Worm (Caenorhabditis elegans) whole organism, L3 larva: ENCODE results near the gene lelo-4.
A peak's percentile ranks its signal among the peaks of the same experiment; 100 is the strongest.
"Not testable (repeated sequence)": the region's sequence is repeated elsewhere in the genome, so short reads cannot be mapped to it uniquely, and the experiment has no call there.

Experiments used
- ama-1 ChIP-seq: fragments of 150-350 bp; optimal IDR thresholded peaks from 2 replicates; lab custom pipeline; 2018
- ceh-16 ChIP-seq: sonication (generic microtip); optimal IDR thresholded peaks from 2 replicates; lab custom pipeline; 2017; ENCODE audit warnings: missing biosample characterization, missing genetic modification characterization
- daf-12 ChIP-seq: fragments of 150-350 bp; optimal IDR thresholded peaks from 2 replicates; lab custom pipeline; 2014; ENCODE audit warnings: missing biosample characterization, missing genetic modification reagents, missing genetic modification characterization
- egl-27 ChIP-seq: sonication (generic microtip); optimal IDR thresholded peaks from 4 replicates; lab custom pipeline; 2017; ENCODE audit warnings: missing biosample characterization, missing genetic modification reagents, missing genetic modification characterization
- egl-5 ChIP-seq: fragments of 150-350 bp; optimal IDR thresholded peaks from 2 replicates; lab custom pipeline; 2017; ENCODE audit warnings: missing biosample characterization, missing genetic modification reagents, missing genetic modification characterization, inconsistent platforms
- elt-1 ChIP-seq: fragments of 150-350 bp; optimal IDR thresholded peaks from 2 replicates; lab custom pipeline; 2014; ENCODE audit warnings: missing biosample characterization, missing genetic modification characterization
- elt-2 ChIP-seq: sonication (generic microtip); optimal IDR thresholded peaks from 2 replicates; lab custom pipeline; 2016; ENCODE audit warnings: missing genetic modification reagents, mild to moderate bottlenecking, missing genetic modification characterization, missing compliant biosample characterization
- hmg-11 ChIP-seq: sonication (generic microtip); optimal IDR thresholded peaks from 2 replicates; lab custom pipeline; 2016; ENCODE audit warnings: missing genetic modification characterization, missing compliant biosample characterization
- lin-39 ChIP-seq: fragments of 150-350 bp; optimal IDR thresholded peaks from 2 replicates; lab custom pipeline; 2018; ENCODE audit warnings: missing biosample characterization, missing genetic modification reagents, missing genetic modification characterization
- lsy-12 ChIP-seq: sonication (generic microtip); optimal IDR thresholded peaks from 2 replicates; lab custom pipeline; 2016; ENCODE audit warnings: mild to moderate bottlenecking, missing genetic modification characterization, missing compliant biosample characterization
- mdl-1 ChIP-seq: fragments of 150-350 bp; optimal IDR thresholded peaks from 2 replicates; lab custom pipeline; 2014; ENCODE audit warnings: missing biosample characterization, missing genetic modification characterization
- mml-1 ChIP-seq: fragments of 150-350 bp; sonication (generic microtip); optimal IDR thresholded peaks from 3 replicates; lab custom pipeline; 2014; ENCODE audit warnings: missing biosample characterization, missing genetic modification characterization
- nhr-43 ChIP-seq: sonication (generic microtip); optimal IDR thresholded peaks from 2 replicates; lab custom pipeline; 2016; ENCODE audit warnings: mild to moderate bottlenecking, missing genetic modification characterization, missing compliant biosample characterization; ENCODE audit not compliant: poor library complexity, severe bottlenecking
- nhr-77 ChIP-seq: fragments of 150-350 bp; optimal IDR thresholded peaks from 2 replicates; lab custom pipeline; 2014; ENCODE audit warnings: missing biosample characterization, missing genetic modification characterization
- zag-1 ChIP-seq: fragments of 150-350 bp; optimal IDR thresholded peaks from 2 replicates; lab custom pipeline; 2014; ENCODE audit warnings: missing biosample characterization, missing genetic modification characterization
- ztf-11 ChIP-seq: fragments of 150-350 bp; optimal IDR thresholded peaks from 2 replicates; lab custom pipeline; 2014; ENCODE audit warnings: missing biosample characterization, missing genetic modification characterization

lelo-4 gene

DNA sequence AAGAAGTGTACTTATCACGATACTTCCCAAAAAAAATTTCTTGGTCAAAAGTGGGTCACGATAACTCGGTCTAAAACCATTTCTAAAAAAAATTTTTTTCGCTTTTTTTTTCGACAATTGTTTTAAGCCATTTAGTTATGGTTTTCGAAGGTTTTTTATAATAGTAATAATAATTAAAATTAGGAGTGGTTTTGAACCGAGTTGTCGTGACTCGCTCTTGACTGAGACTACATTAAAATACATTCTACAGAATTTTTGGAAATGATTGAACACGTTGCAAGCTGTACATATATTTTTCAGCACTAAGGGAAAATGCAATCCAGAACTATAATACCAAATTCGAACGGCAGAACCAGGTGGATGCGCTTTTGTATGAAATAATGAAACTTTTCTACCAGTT, 39.4 kb downstream of the lelo-4 start, which contains the start of gene F10C1.8:
Gene F10C1.8 (plus strand): TSS at position 301 of the 400 bp plus-strand sequence.
- TF ChIP-seq mdl-1 (no peak), elt-2 (tag; lab: Kevin White, UChicago) (peak; percentile 31)

- not testable (repeated sequence) for TF ChIP-seq egl-5; lin-39 (tag; lab: Kevin White, UChicago); ztf-11 (tag; lab: Kevin White, UChicago)
These were observed 42.9 kb downstream of the lelo-4 start, which contains the start of the genes F10C1.3 and F10C1.23 for ce11 chrII:5757656-5758055. Gene F10C1.3 (minus strand): TSS chrII:5757756. Gene F10C1.23 (plus strand): TSS chrII:5758040.

DNA sequence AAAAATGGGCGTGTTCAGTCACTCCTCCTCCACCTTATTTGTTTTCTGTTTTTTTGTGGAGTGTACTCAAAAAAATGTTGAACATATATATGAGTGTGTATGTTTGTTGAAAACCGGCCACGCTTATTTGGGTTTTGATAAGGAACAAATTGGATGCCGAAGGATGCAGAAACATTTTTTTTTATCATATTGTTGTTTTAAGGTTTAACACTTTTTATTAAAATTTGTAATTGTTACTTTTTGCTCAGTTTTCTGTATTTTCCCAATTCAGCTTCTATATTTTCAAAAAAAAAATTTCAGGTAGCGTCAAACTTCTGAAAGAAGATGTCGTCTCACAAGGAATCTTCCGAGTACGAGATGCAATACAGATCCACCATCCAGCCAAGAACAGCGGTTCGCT, 50.6 kb downstream of the lelo-4 start, which contains the start of gene ifb-1:
Gene ifb-1 (plus strand): TSS at position 301 of the 400 bp plus-strand sequence.
- TF ChIP-seq nhr-77 (tag; lab: Kevin White, UChicago) = no peak
- no peak for TF ChIP-seq elt-1 (tag; lab: Kevin White, UChicago)
- TF ChIP-seq nhr-43 = no peak
- no peak for TF ChIP-seq hmg-11 (tag; lab: Kevin White, UChicago)
- no peak for TF ChIP-seq ztf-11 (tag; lab: Kevin White, UChicago)
- no peak for TF ChIP-seq daf-12 (tag; lab: Kevin White, UChicago)
- TF ChIP-seq lsy-12 (tag; lab: Kevin White, UChicago) = no peak
- no peak for TF ChIP-seq mml-1
- no peak for TF ChIP-seq zag-1
- no peak for TF ChIP-seq ama-1 (lab: Kevin White, UChicago)
- TF ChIP-seq egl-27 (tag; lab: Kevin White, UChicago) = no peak
- no peak for TF ChIP-seq ceh-16 (tag; lab: Kevin White, UChicago)
- no peak for TF ChIP-seq elt-2 (tag; lab: Kevin White, UChicago)
